Fruit fly (Drosophila melanogaster) whole organism, embryonic: ENCODE measurements around the gene CG5937.

ENCODE experiments used
- B-H1 ChIP-seq: fragments of 200-800 bp; sonication (Bioruptor generic); IDR thresholded peaks from 3 replicates; pipeline ENCODE4 v1.3.6; 2022; ENCODE audit warnings: missing biosample characterization, missing genetic modification characterization
- Bteb2 ChIP-seq: fragments of 200-800 bp; sonication (Bioruptor generic); optimal IDR thresholded peaks from 2 replicates; lab custom pipeline; 2016; ENCODE audit warnings: missing biosample characterization, missing genetic modification characterization
- CG11504 ChIP-seq: fragments of 200-800 bp; sonication (Bioruptor generic); optimal IDR thresholded peaks from 3 replicates; lab custom pipeline; 2019; ENCODE audit warnings: missing biosample characterization, mild to moderate bottlenecking, missing genetic modification characterization, moderate library complexity
- CG11723 ChIP-seq: fragments of 200-800 bp; sonication (Bioruptor generic); optimal IDR thresholded peaks from 2 replicates; lab custom pipeline; 2017; ENCODE audit warnings: missing biosample characterization, mild to moderate bottlenecking, missing genetic modification characterization
- CG12071 ChIP-seq: fragments of 200-800 bp; sonication (Bioruptor generic); optimal IDR thresholded peaks from 3 replicates; lab custom pipeline; 2018; ENCODE audit warnings: missing biosample characterization, mild to moderate bottlenecking, missing genetic modification characterization
- CG17359 ChIP-seq: fragments of 200-800 bp; sonication (Bioruptor generic); optimal IDR thresholded peaks from 3 replicates; lab custom pipeline; 2018; ENCODE audit warnings: missing biosample characterization, mild to moderate bottlenecking, missing genetic modification characterization, moderate library complexity
- CG18599 ChIP-seq: fragments of 200-800 bp; sonication (Bioruptor generic); optimal IDR thresholded peaks from 3 replicates; lab custom pipeline; 2017; ENCODE audit warnings: missing biosample characterization, missing genetic modification characterization, mild to moderate bottlenecking, moderate library complexity, missing genetic modification reagents
- CG2199 ChIP-seq: fragments of 200-800 bp; sonication (Bioruptor generic); IDR thresholded peaks from 3 replicates; pipeline ENCODE4 v1.3.6; 2022; ENCODE audit warnings: missing biosample characterization, missing genetic modification characterization
- CG2202 ChIP-seq: fragments of 200-800 bp; sonication (Bioruptor generic); optimal IDR thresholded peaks from 2 replicates; lab custom pipeline; 2018; ENCODE audit warnings: missing biosample characterization, mild to moderate bottlenecking, missing genetic modification characterization
- CG2875 ChIP-seq: fragments of 200-800 bp; sonication (Bioruptor generic); optimal IDR thresholded peaks from 2 replicates; lab custom pipeline; 2017; ENCODE audit warnings: missing biosample characterization, mild to moderate bottlenecking, missing genetic modification characterization, missing genetic modification reagents
- CG3281 ChIP-seq: fragments of 200-800 bp; sonication (Bioruptor generic); optimal IDR thresholded peaks from 3 replicates; lab custom pipeline; 2017; ENCODE audit warnings: missing biosample characterization, mild to moderate bottlenecking, missing genetic modification characterization
- CG3726 ChIP-seq: fragments of 200-800 bp; sonication (Bioruptor generic); IDR thresholded peaks from 3 replicates; pipeline ENCODE4, ENCODE4 v1.3.6; 2022; ENCODE audit warnings: missing biosample characterization, missing genetic modification characterization
- CG43689 ChIP-seq: fragments of 200-800 bp; sonication (Bioruptor generic); IDR thresholded peaks from 2 replicates; pipeline ENCODE4 v1.3.6; 2022; ENCODE audit warnings: missing biosample characterization, missing genetic modification characterization
- CG4707 ChIP-seq: fragments of 200-800 bp; sonication (Bioruptor generic); optimal IDR thresholded peaks from 2 replicates; lab custom pipeline; 2018; ENCODE audit warnings: missing biosample characterization, mild to moderate bottlenecking, missing genetic modification characterization, moderate library complexity
- CG8089 ChIP-seq: fragments of 200-800 bp; sonication (Bioruptor generic); optimal IDR thresholded peaks from 3 replicates; lab custom pipeline; 2016; ENCODE audit warnings: missing biosample characterization, missing genetic modification characterization
- CG8290 ChIP-seq, 3 experiments: fragments of 200-800 bp; sonication (Bioruptor generic); optimal IDR thresholded peaks; 2 replicates each; lab custom pipeline; 2016 to 2019; ENCODE audit warnings: missing biosample characterization in 3 of 3, missing genetic modification characterization in 3 of 3, mild to moderate bottlenecking in 2 of 3, moderate library complexity in 1 of 3
- CG8359 ChIP-seq: fragments of 200-800 bp; sonication (Bioruptor generic); optimal IDR thresholded peaks from 2 replicates; lab custom pipeline; 2017; ENCODE audit warnings: missing biosample characterization, mild to moderate bottlenecking, missing genetic modification characterization, borderline replicate concordance
- CTCF ChIP-seq: fragments of 200-800 bp; sonication (Bioruptor generic); optimal IDR thresholded peaks from 2 replicates; lab custom pipeline; 2017; ENCODE audit warnings: missing biosample characterization, mild to moderate bottlenecking, missing genetic modification characterization, moderate library complexity
- Dad ChIP-seq: fragments of 200-800 bp; sonication (Bioruptor generic); optimal IDR thresholded peaks from 3 replicates; lab custom pipeline; 2016; ENCODE audit warnings: missing biosample characterization, missing genetic modification characterization
- Dip2 ChIP-seq: fragments of 200-800 bp; sonication (Bioruptor generic); IDR thresholded peaks from 2 replicates; pipeline ENCODE4 v1.3.6; 2022; ENCODE audit warnings: missing biosample characterization, missing genetic modification characterization
- HLH3B ChIP-seq: fragments of 200-800 bp; sonication (Bioruptor generic); IDR thresholded peaks from 2 replicates; pipeline ENCODE4 v1.3.6; 2022; ENCODE audit warnings: missing biosample characterization, missing genetic modification characterization
- Hand ChIP-seq: fragments of 200-800 bp; sonication (Bioruptor generic); optimal IDR thresholded peaks from 2 replicates; lab custom pipeline; 2017; ENCODE audit warnings: mild to moderate bottlenecking, missing biosample characterization, missing genetic modification reagents, missing genetic modification characterization
- Hmx ChIP-seq: fragments of 200-800 bp; sonication (Bioruptor generic); optimal IDR thresholded peaks from 2 replicates; lab custom pipeline; 2016; ENCODE audit warnings: missing biosample characterization, missing genetic modification characterization
- Jarid2 ChIP-seq: fragments of 200-800 bp; sonication (Bioruptor generic); optimal IDR thresholded peaks from 3 replicates; lab custom pipeline; 2017; ENCODE audit warnings: mild to moderate bottlenecking, missing biosample characterization, missing genetic modification reagents, missing genetic modification characterization
- Mad ChIP-seq: fragments of 200-800 bp; sonication (Bioruptor generic); optimal IDR thresholded peaks from 2 replicates; lab custom pipeline; 2016; ENCODE audit warnings: missing biosample characterization, missing genetic modification characterization
- Oli ChIP-seq: fragments of 200-800 bp; sonication (Bioruptor generic); optimal IDR thresholded peaks from 2 replicates; lab custom pipeline; 2018; ENCODE audit warnings: missing biosample characterization, mild to moderate bottlenecking, missing genetic modification characterization, moderate library complexity
- Scr ChIP-seq: fragments of 200-800 bp; sonication (Bioruptor generic); IDR thresholded peaks from 2 replicates; pipeline ENCODE4 v1.3.6; 2022; ENCODE audit warnings: missing biosample characterization, missing genetic modification characterization; ENCODE audit not compliant: partially characterized antibody
- Stat92E ChIP-seq, 3 experiments: fragments of >200 bp in 2 of 3; fragments of 200-800 bp in 1 of 3; sonication (Bioruptor generic) in 1 of 3; optimal IDR thresholded peaks; 2 replicates each; lab custom pipeline; 2017 to 2019; ENCODE audit warnings: missing biosample characterization in 3 of 3, missing genetic modification characterization in 3 of 3, mild to moderate bottlenecking in 1 of 3, moderate library complexity in 1 of 3
- ac ChIP-seq: fragments of 200-800 bp; sonication (Bioruptor generic); optimal IDR thresholded peaks from 3 replicates; lab custom pipeline; 2017; ENCODE audit warnings: missing biosample characterization, mild to moderate bottlenecking, missing genetic modification characterization
- ase ChIP-seq: fragments of 200-800 bp; sonication (Bioruptor generic); IDR thresholded peaks from 3 replicates; pipeline ENCODE4 v1.3.6; 2022; ENCODE audit warnings: missing biosample characterization, missing genetic modification characterization
- bigmax ChIP-seq: fragments of 200-800 bp; sonication (Bioruptor generic); optimal IDR thresholded peaks from 2 replicates; lab custom pipeline; 2018; ENCODE audit warnings: missing biosample characterization, mild to moderate bottlenecking, missing genetic modification characterization
- dmrt99B ChIP-seq: fragments of 200-800 bp; sonication (Bioruptor generic); optimal IDR thresholded peaks from 2 replicates; lab custom pipeline; 2018; ENCODE audit warnings: missing biosample characterization, mild to moderate bottlenecking, missing genetic modification characterization, moderate library complexity
- en ChIP-seq: fragments of 200-800 bp; sonication (Bioruptor generic); optimal IDR thresholded peaks from 2 replicates; lab custom pipeline; 2016; ENCODE audit warnings: missing biosample characterization, missing genetic modification characterization
- eyg ChIP-seq: fragments of 200-800 bp; sonication (Bioruptor generic); optimal IDR thresholded peaks from 3 replicates; lab custom pipeline; 2016; ENCODE audit warnings: missing biosample characterization, missing genetic modification characterization
- gcm ChIP-seq: fragments of 200-800 bp; sonication (Bioruptor generic); optimal IDR thresholded peaks from 2 replicates; lab custom pipeline; 2019; ENCODE audit warnings: missing biosample characterization, mild to moderate bottlenecking, missing genetic modification characterization, moderate library complexity
- gem ChIP-seq: fragments of 200-800 bp; sonication (Bioruptor generic); optimal IDR thresholded peaks from 2 replicates; lab custom pipeline; 2019; ENCODE audit warnings: missing biosample characterization, mild to moderate bottlenecking, missing genetic modification characterization, moderate library complexity
- gfzf ChIP-seq: fragments of 200-800 bp; sonication (Bioruptor generic); optimal IDR thresholded peaks from 2 replicates; lab custom pipeline; 2016; ENCODE audit warnings: missing biosample characterization, mild to moderate bottlenecking, missing genetic modification characterization, moderate library complexity
- her ChIP-seq: fragments of 200-800 bp; sonication (Bioruptor generic); optimal IDR thresholded peaks from 2 replicates; lab custom pipeline; 2016; ENCODE audit warnings: missing biosample characterization, missing genetic modification characterization
- jing ChIP-seq: fragments of 200-800 bp; sonication (Bioruptor generic); optimal IDR thresholded peaks from 2 replicates; lab custom pipeline; 2018; ENCODE audit warnings: missing biosample characterization, mild to moderate bottlenecking, missing genetic modification characterization
- oc ChIP-seq: fragments of 200-800 bp; sonication (Bioruptor generic); optimal IDR thresholded peaks from 2 replicates; lab custom pipeline; 2018; ENCODE audit warnings: missing biosample characterization, mild to moderate bottlenecking, missing genetic modification characterization, moderate library complexity
- otp ChIP-seq: fragments of 200-800 bp; sonication (Bioruptor generic); IDR thresholded peaks from 3 replicates; pipeline ENCODE4, ENCODE4 v1.3.6; 2022; ENCODE audit warnings: missing biosample characterization, missing genetic modification characterization
- rib ChIP-seq: fragments of 200-800 bp; sonication (Bioruptor generic); IDR thresholded peaks from 2 replicates; pipeline ENCODE4 v1.3.6; 2022; ENCODE audit warnings: missing biosample characterization, missing genetic modification characterization
- sima ChIP-seq: fragments of 200-800 bp; sonication (Bioruptor generic); optimal IDR thresholded peaks from 2 replicates; lab custom pipeline; 2016; ENCODE audit warnings: missing biosample characterization, missing genetic modification characterization
- so ChIP-seq: fragments of 200-800 bp; sonication (Bioruptor generic); IDR thresholded peaks from 3 replicates; pipeline ENCODE4 v1.3.6; 2022; ENCODE audit warnings: missing biosample characterization, missing genetic modification characterization
- sob ChIP-seq: fragments of 200-800 bp; sonication (Bioruptor generic); IDR thresholded peaks from 2 replicates; pipeline ENCODE4 v1.3.6; 2022; ENCODE audit warnings: missing biosample characterization, missing genetic modification characterization
- stwl ChIP-seq: fragments of 200-800 bp; sonication (Bioruptor generic); optimal IDR thresholded peaks from 3 replicates; lab custom pipeline; 2018; ENCODE audit warnings: missing biosample characterization, mild to moderate bottlenecking, missing genetic modification characterization, moderate library complexity
- unc-4 ChIP-seq: fragments of 200-800 bp; sonication (Bioruptor generic); IDR thresholded peaks from 2 replicates; pipeline ENCODE4 v1.3.6; 2022; ENCODE audit warnings: missing biosample characterization, missing genetic modification characterization; ENCODE audit not compliant: partially characterized antibody
- unpg ChIP-seq: fragments of 200-800 bp; sonication (Bioruptor generic); optimal IDR thresholded peaks from 3 replicates; lab custom pipeline; 2018; ENCODE audit warnings: missing biosample characterization, mild to moderate bottlenecking, missing genetic modification characterization, moderate library complexity
- wdn ChIP-seq: fragments of 200-800 bp; sonication (Bioruptor generic); IDR thresholded peaks from 2 replicates; pipeline ENCODE4 v1.3.6; 2022; ENCODE audit warnings: missing biosample characterization, missing genetic modification characterization
- yki ChIP-seq: fragments of >200 bp; optimal IDR thresholded peaks from 3 replicates; lab custom pipeline; 2018
- zfh1 ChIP-seq: fragments of 200-800 bp; sonication (Bioruptor generic); IDR thresholded peaks from 3 replicates; pipeline ENCODE4 v1.3.6; 2022; ENCODE audit warnings: missing biosample characterization, missing genetic modification characterization

The CG5937 gene

dm6 chrX:6074845-6075244 lies 35.0 kb downstream of the CG5937 start, which contains the start of gene Tsp5D (continued):
- no peak for TF ChIP-seq en
- TF ChIP-seq Dip2 (GFP tag; lab: Robert Waterston, UW), result no peak
- peak; percentile 86 for TF ChIP-seq CG43689 (GFP tag; lab: Robert Waterston, UW)
- peak; percentile 96 for TF ChIP-seq so (GFP tag; lab: Robert Waterston, UW)
- TF ChIP-seq CG4707 (GFP tag; lab: Kevin White, UChicago), result peak; percentile 75
- TF ChIP-seq Jarid2 (GFP tag; lab: Kevin White, UChicago), result peak; percentile 74
- peak; percentile 90 for TF ChIP-seq CG3726 (GFP tag; lab: Robert Waterston, UW)
- TF ChIP-seq wdn (GFP tag; lab: Robert Waterston, UW), result peak; percentile 66
- TF ChIP-seq Dad (GFP tag; lab: Kevin White, UChicago), result peak; percentile 30
- TF ChIP-seq CG8089 (GFP tag; lab: Kevin White, UChicago), result peak; percentile 26
- TF ChIP-seq gfzf (GFP tag; lab: Kevin White, UChicago), result no peak
- peak; percentile 94 for TF ChIP-seq unpg (GFP tag; lab: Kevin White, UChicago)
- TF ChIP-seq zfh1, result peak; percentile 97
- TF ChIP-seq rib (GFP tag; lab: Robert Waterston, UW), result 0 out of 2 replicates have a peak, but pooled peaks have one; percentile 64
- peak; percentile 85 for TF ChIP-seq CG11723 (GFP tag; lab: Kevin White, UChicago)
- peak; percentile 95 for TF ChIP-seq oc (tag; lab: Kevin White, UChicago)
- peak; percentile 98 for TF ChIP-seq CG17359 (tag; lab: Kevin White, UChicago)
- peak; percentile 94 for TF ChIP-seq Oli (tag; lab: Kevin White, UChicago)
- TF ChIP-seq otp (GFP tag; lab: Robert Waterston, UW), result peak; percentile 93
- no peak for TF ChIP-seq yki (lab: Kevin White, UChicago)
- TF ChIP-seq gem (tag; lab: Kevin White, UChicago), result peak; percentile 95
- TF ChIP-seq dmrt99B, result peak; percentile 96
- TF ChIP-seq Bteb2 (GFP tag; lab: Kevin White, UChicago), result no peak
- TF ChIP-seq bigmax (GFP tag; lab: Kevin White, UChicago), result peak; percentile 44
- peak; percentile 95 for TF ChIP-seq CG11504
- peak; percentile 84 for TF ChIP-seq gcm (GFP tag; lab: Kevin White, UChicago)
- peak; percentile 42 for TF ChIP-seq ac
- TF ChIP-seq CG2875 (GFP tag; lab: Kevin White, UChicago), result peak; percentile 91
- peak; percentile 90 for TF ChIP-seq CG18599
- TF ChIP-seq Stat92E (GFP tag; optimal IDR thresholded peaks at IDR 0.05; lab: Kevin White, UChicago), result peak in 1 of 3 experiments; percentile 41
- peak; percentile 37 for TF ChIP-seq Mad (GFP tag; lab: Kevin White, UChicago)
- peak; percentile 92 for TF ChIP-seq B-H1 (GFP tag; lab: Robert Waterston, UW)
- peak; percentile 90 for TF ChIP-seq CG12071 (GFP tag; lab: Kevin White, UChicago)
- peak; percentile 78 for TF ChIP-seq CG8359 (GFP tag; lab: Kevin White, UChicago)
- TF ChIP-seq CG2199 (GFP tag; lab: Robert Waterston, UW), result peak; percentile 96
- TF ChIP-seq her (GFP tag; lab: Kevin White, UChicago), result no peak
- TF ChIP-seq sob (GFP tag; lab: Robert Waterston, UW), result peak; percentile 95
- TF ChIP-seq eyg, result no peak
- no peak for TF ChIP-seq unc-4 (GFP tag; lab: Robert Waterston, UW)
- peak; percentile 98 for TF ChIP-seq HLH3B
- TF ChIP-seq ase (GFP tag; lab: Robert Waterston, UW), result peak; percentile 95
- peak; percentile 78 for TF ChIP-seq CG2202 (tag; lab: Kevin White, UChicago)
- no peak for TF ChIP-seq Hmx (GFP tag; lab: Kevin White, UChicago)
- peak; percentile 84 for TF ChIP-seq CG8290 (GFP tag; optimal IDR thresholded peaks at IDR 0.05; lab: Kevin White, UChicago)
- peak in 1 of 2 experiments; percentile 21 for TF ChIP-seq CG8290 (tag; optimal IDR thresholded peaks at IDR 0.05; lab: Kevin White, UChicago)
- TF ChIP-seq CG3281, result peak; percentile 75
- TF ChIP-seq Hand (GFP tag; lab: Kevin White, UChicago), result peak; percentile 29
- TF ChIP-seq Scr, result no peak
- peak; percentile 2 for TF ChIP-seq stwl (tag; lab: Kevin White, UChicago)
- TF ChIP-seq jing (GFP tag; lab: Kevin White, UChicago), result peak; percentile 82
- no peak for TF ChIP-seq sima
- peak; percentile 58 for TF ChIP-seq CTCF (GFP tag; lab: Kevin White, UChicago)
